Fruit fly (Drosophila melanogaster) whole organism, pupa: ENCODE measurements around the gene CG10561.

Experiments
- CG10348 ChIP-seq: fragments of 200-800 bp; sonication (Bioruptor generic); IDR thresholded peaks from 2 replicates; pipeline ENCODE4 v1.3.6; 2022; ENCODE audit warnings: missing biosample characterization, missing genetic modification characterization
- CG12605 ChIP-seq: fragments of 200-800 bp; sonication (Bioruptor generic); IDR thresholded peaks from 2 replicates; pipeline ENCODE4 v1.3.6; 2022; ENCODE audit warnings: missing biosample characterization, missing genetic modification characterization
- CG13204 ChIP-seq: fragments of 200-800 bp; sonication (Bioruptor generic); optimal IDR thresholded peaks from 2 replicates; lab custom pipeline; 2018; ENCODE audit warnings: missing biosample characterization, mild to moderate bottlenecking, missing genetic modification characterization, moderate library complexity
- CG14655 ChIP-seq: fragments of 200-800 bp; sonication (Bioruptor generic); optimal IDR thresholded peaks from 3 replicates; lab custom pipeline; 2017; ENCODE audit warnings: mild to moderate bottlenecking, missing biosample characterization, missing genetic modification reagents, missing genetic modification characterization
- CG17806 ChIP-seq: fragments of 200-800 bp; sonication (Bioruptor generic); optimal IDR thresholded peaks from 2 replicates; lab custom pipeline; 2018; ENCODE audit warnings: missing biosample characterization, mild to moderate bottlenecking, missing genetic modification characterization, moderate library complexity
- CG34367 ChIP-seq: fragments of 200-800 bp; sonication (Bioruptor generic); optimal IDR thresholded peaks from 2 replicates; lab custom pipeline; 2018; ENCODE audit warnings: missing biosample characterization, mild to moderate bottlenecking, missing genetic modification characterization
- CG4496 ChIP-seq: fragments of 200-800 bp; sonication (Bioruptor generic); IDR thresholded peaks from 3 replicates; pipeline ENCODE4 v1.3.6; 2022; ENCODE audit warnings: missing biosample characterization, missing genetic modification characterization
- CG8301 ChIP-seq: fragments of 200-800 bp; sonication (Bioruptor generic); optimal IDR thresholded peaks from 2 replicates; lab custom pipeline; 2018; ENCODE audit warnings: missing biosample characterization, mild to moderate bottlenecking, missing genetic modification characterization
- CG9948 ChIP-seq: fragments of 200-800 bp; sonication (Bioruptor generic); optimal IDR thresholded peaks from 2 replicates; lab custom pipeline; 2018; ENCODE audit warnings: missing biosample characterization, mild to moderate bottlenecking, missing genetic modification characterization, moderate library complexity
- EcR ChIP-seq: fragments of 200-800 bp; sonication (Bioruptor generic); optimal IDR thresholded peaks from 3 replicates; lab custom pipeline; 2019; ENCODE audit warnings: missing biosample characterization, missing genetic modification characterization, mild to moderate bottlenecking, moderate library complexity, missing genetic modification reagents
- Ets98B ChIP-seq: fragments of 200-800 bp; sonication (Bioruptor generic); IDR thresholded peaks from 2 replicates; pipeline ENCODE4 v1.3.6; 2022; ENCODE audit warnings: missing biosample characterization, missing genetic modification characterization
- Pif1A ChIP-seq: fragments of 200-800 bp; sonication (Bioruptor generic); optimal IDR thresholded peaks from 3 replicates; lab custom pipeline; 2016; ENCODE audit warnings: missing biosample characterization, missing genetic modification characterization
- gl ChIP-seq: fragments of 200-800 bp; sonication (Bioruptor generic); optimal IDR thresholded peaks from 2 replicates; lab custom pipeline; 2018; ENCODE audit warnings: missing biosample characterization, mild to moderate bottlenecking, missing genetic modification characterization
- rn ChIP-seq: fragments of 200-800 bp; sonication (Bioruptor generic); IDR thresholded peaks from 2 replicates; pipeline ENCODE4 v1.3.6; 2022; ENCODE audit warnings: missing biosample characterization, missing genetic modification characterization

dm6 chr2L:19140984-19141262 lies 26.7 kb downstream of the CG10561 start:
- TF ChIP-seq CG13204 (GFP tag; lab: Kevin White, UChicago) (no peak), rn (GFP tag; lab: Robert Waterston, UW) (no peak), CG10348 (no peak), Ets98B (no peak), Pif1A (peak; percentile 49), CG9948 (tag; lab: Kevin White, UChicago) (no peak), CG34367 (tag; lab: Kevin White, UChicago) (peak; percentile 13), CG14655 (peak; percentile 48), CG8301 (peak; percentile 61), CG17806 (tag; lab: Kevin White, UChicago) (peak; percentile 25), CG12605 (no peak), CG4496 (GFP tag; lab: Robert Waterston, UW) (no peak; the same call in 2 of the 3 replicates), gl (tag; lab: Kevin White, UChicago) (no peak), EcR (GFP tag; lab: Kevin White, UChicago) (no peak)
